Fruit fly (Drosophila melanogaster): Measurements from ENCODE around the gene scpr-B.

dm6 chr3R:11246865-11247264, 6.1 kb upstream of the scpr-B start:
- TF ChIP-seq woc (GFP tag; optimal IDR thresholded peaks at IDR 0.05) (no peak), fru (GFP tag; optimal IDR thresholded peaks at IDR 0.05) (no peak), usp (GFP tag; optimal IDR thresholded peaks at IDR 0.05) (no peak), OdsH (GFP tag; optimal IDR thresholded peaks at IDR 0.05) (no peak), h (GFP tag; optimal IDR thresholded peaks at IDR 0.05) (no peak), psq (GFP tag; optimal IDR thresholded peaks at IDR 0.05) (no peak), Hr78 (GFP tag; optimal IDR thresholded peaks at IDR 0.05) (no peak), CrebA (GFP tag; optimal IDR thresholded peaks at IDR 0.05; ENCODE audit: borderline replicate concordance) (no peak), dl (GFP tag; optimal IDR thresholded peaks at IDR 0.05; ENCODE audit: insufficient read depth in 1 of 2, partially characterized antibody in 2 of 2) (no peak), Abd-B (GFP tag; optimal IDR thresholded peaks at IDR 0.05) (no peak), dmrt93B (GFP tag; optimal IDR thresholded peaks at IDR 0.05) (no peak), pan (optimal IDR thresholded peaks at IDR 0.05) (no peak), Myc (optimal IDR thresholded peaks at IDR 0.05) (no peak), Hr83 (GFP tag; optimal IDR thresholded peaks at IDR 0.05; ENCODE audit: poor library complexity, severe bottlenecking) (no peak)

All from whole organism, wandering third instar larva.